Fruit fly (Drosophila melanogaster) whole organism, embryonic: ENCODE results near the gene CG31898.

ENCODE experiments used
- Asciz ChIP-seq: fragments of 200-800 bp; sonication (Bioruptor generic); optimal IDR thresholded peaks from 2 replicates; lab custom pipeline; 2017; ENCODE audit warnings: missing biosample characterization, mild to moderate bottlenecking, missing genetic modification characterization, missing genetic modification reagents
- Atf3 ChIP-seq: fragments of 200-800 bp; sonication (Bioruptor generic); optimal IDR thresholded peaks from 3 replicates; lab custom pipeline; 2016; ENCODE audit warnings: missing biosample characterization, missing genetic modification characterization
- Awh ChIP-seq: fragments of 200-800 bp; sonication (Bioruptor generic); IDR thresholded peaks from 2 replicates; pipeline ENCODE4, ENCODE4 v1.3.6; 2022; ENCODE audit warnings: missing biosample characterization, missing genetic modification characterization
- Bdp1 ChIP-seq: fragments of 200-800 bp; sonication (Bioruptor generic); optimal IDR thresholded peaks from 3 replicates; lab custom pipeline; 2016; ENCODE audit warnings: missing biosample characterization, missing genetic modification characterization
- CG10462 ChIP-seq: fragments of 200-800 bp; sonication (Bioruptor generic); optimal IDR thresholded peaks from 2 replicates; lab custom pipeline; 2016; ENCODE audit warnings: missing biosample characterization, missing genetic modification characterization
- CG11085 ChIP-seq: fragments of 200-800 bp; sonication (Bioruptor generic); IDR thresholded peaks from 2 replicates; pipeline ENCODE4 v1.3.6; 2022; ENCODE audit warnings: missing biosample characterization, missing genetic modification characterization
- CG11504 ChIP-seq: fragments of 200-800 bp; sonication (Bioruptor generic); optimal IDR thresholded peaks from 3 replicates; lab custom pipeline; 2019; ENCODE audit warnings: missing biosample characterization, mild to moderate bottlenecking, missing genetic modification characterization, moderate library complexity
- CG12942 ChIP-seq: fragments of 200-800 bp; sonication (Bioruptor generic); optimal IDR thresholded peaks from 3 replicates; lab custom pipeline; 2016; ENCODE audit warnings: missing biosample characterization, missing genetic modification characterization
- CG16779 ChIP-seq: fragments of 200-800 bp; sonication (Bioruptor generic); IDR thresholded peaks from 2 replicates; pipeline ENCODE4 v1.3.6; 2022; ENCODE audit warnings: missing biosample characterization, missing genetic modification characterization
- CG17612 ChIP-seq: fragments of 200-800 bp; sonication (Bioruptor generic); IDR thresholded peaks from 2 replicates; pipeline ENCODE4 v1.3.6; 2022; ENCODE audit warnings: missing biosample characterization, missing genetic modification characterization
- CG1832 ChIP-seq: fragments of 200-800 bp; sonication (Bioruptor generic); optimal IDR thresholded peaks from 2 replicates; lab custom pipeline; 2017; ENCODE audit warnings: missing biosample characterization, mild to moderate bottlenecking, missing genetic modification characterization, inconsistent platforms
- CG18619 ChIP-seq: fragments of 200-800 bp; sonication (Bioruptor generic); optimal IDR thresholded peaks from 3 replicates; lab custom pipeline; 2017; ENCODE audit warnings: missing biosample characterization, mild to moderate bottlenecking, missing genetic modification characterization
- CG2116 ChIP-seq: fragments of 200-800 bp; sonication (Bioruptor generic); optimal IDR thresholded peaks from 3 replicates; lab custom pipeline; 2018; ENCODE audit warnings: missing biosample characterization, mild to moderate bottlenecking, missing genetic modification characterization
- CG2875 ChIP-seq: fragments of 200-800 bp; sonication (Bioruptor generic); optimal IDR thresholded peaks from 2 replicates; lab custom pipeline; 2017; ENCODE audit warnings: missing biosample characterization, mild to moderate bottlenecking, missing genetic modification characterization, missing genetic modification reagents
- CG3281 ChIP-seq: fragments of 200-800 bp; sonication (Bioruptor generic); optimal IDR thresholded peaks from 3 replicates; lab custom pipeline; 2017; ENCODE audit warnings: missing biosample characterization, mild to moderate bottlenecking, missing genetic modification characterization
- CG34224 ChIP-seq: fragments of 200-800 bp; sonication (Bioruptor generic); IDR thresholded peaks from 3 replicates; pipeline ENCODE4 v1.3.6; 2022; ENCODE audit warnings: missing biosample characterization, missing genetic modification characterization; ENCODE audit not compliant: partially characterized antibody
- CG4282 ChIP-seq: fragments of 200-800 bp; sonication (Bioruptor generic); optimal IDR thresholded peaks from 2 replicates; lab custom pipeline; 2016; ENCODE audit warnings: missing biosample characterization, missing genetic modification characterization
- CG4360 ChIP-seq: fragments of 200-800 bp; sonication (Bioruptor generic); IDR thresholded peaks from 2 replicates; pipeline ENCODE4 v1.3.6; 2022; ENCODE audit warnings: missing biosample characterization, missing genetic modification characterization
- CG4424 ChIP-seq: fragments of 200-800 bp; sonication (Bioruptor generic); optimal IDR thresholded peaks from 3 replicates; lab custom pipeline; 2016; ENCODE audit warnings: missing biosample characterization, missing genetic modification characterization
- CG4820 ChIP-seq: fragments of 200-800 bp; sonication (Bioruptor generic); optimal IDR thresholded peaks from 3 replicates; lab custom pipeline; 2016; ENCODE audit warnings: missing biosample characterization, missing genetic modification characterization
- CG4854 ChIP-seq: fragments of 200-800 bp; sonication (Bioruptor generic); optimal IDR thresholded peaks from 2 replicates; lab custom pipeline; 2016; ENCODE audit warnings: missing biosample characterization, missing genetic modification characterization, inconsistent platforms
- CG6654 ChIP-seq: fragments of 200-800 bp; sonication (Bioruptor generic); optimal IDR thresholded peaks from 2 replicates; lab custom pipeline; 2017; ENCODE audit warnings: missing biosample characterization, mild to moderate bottlenecking, missing genetic modification characterization
- CG7357 ChIP-seq: fragments of 200-800 bp; sonication (Bioruptor generic); IDR thresholded peaks from 3 replicates; pipeline ENCODE4 v1.3.6; 2022; ENCODE audit warnings: missing biosample characterization, missing genetic modification characterization
- Dp ChIP-seq: fragments of 200-800 bp; sonication (Bioruptor generic); optimal IDR thresholded peaks from 2 replicates; lab custom pipeline; 2018; ENCODE audit warnings: missing biosample characterization, mild to moderate bottlenecking, missing genetic modification characterization, moderate library complexity
- Ets65A ChIP-seq: fragments of 200-800 bp; sonication (Bioruptor generic); peaks from one replicate; lab custom pipeline; 2016; ENCODE audit warnings: missing biosample characterization, missing genetic modification characterization
- HmgZ ChIP-seq: fragments of 200-800 bp; sonication (Bioruptor generic); optimal IDR thresholded peaks from 2 replicates; lab custom pipeline; 2018; ENCODE audit warnings: missing biosample characterization, mild to moderate bottlenecking, missing genetic modification characterization
- Hmr ChIP-seq: fragments of 200-800 bp; sonication (Bioruptor generic); optimal IDR thresholded peaks from 3 replicates; lab custom pipeline; 2017; ENCODE audit warnings: mild to moderate bottlenecking, missing biosample characterization, missing genetic modification reagents, missing genetic modification characterization
- Lim3 ChIP-seq: fragments of 200-800 bp; sonication (Bioruptor generic); IDR thresholded peaks from 2 replicates; pipeline ENCODE4 v1.3.6; 2022; ENCODE audit warnings: missing biosample characterization, missing genetic modification characterization
- NC2α ChIP-seq: fragments of 200-800 bp; sonication (Bioruptor generic); optimal IDR thresholded peaks from 2 replicates; lab custom pipeline; 2016; ENCODE audit warnings: missing biosample characterization, missing genetic modification characterization
- NC2β ChIP-seq: fragments of 200-800 bp; sonication (Bioruptor generic); optimal IDR thresholded peaks from 2 replicates; lab custom pipeline; 2016; ENCODE audit warnings: missing biosample characterization, missing genetic modification characterization
- Neu2 ChIP-seq: fragments of 200-800 bp; sonication (Bioruptor generic); optimal IDR thresholded peaks from 3 replicates; lab custom pipeline; 2016; ENCODE audit warnings: missing biosample characterization, missing genetic modification characterization, borderline replicate concordance
- Optix ChIP-seq: fragments of 200-800 bp; sonication (Bioruptor generic); IDR thresholded peaks from 3 replicates; pipeline ENCODE4 v1.3.6; 2022; ENCODE audit warnings: missing biosample characterization, missing genetic modification characterization
- Rfx ChIP-seq: fragments of 200-800 bp; sonication (Bioruptor generic); IDR thresholded peaks from 2 replicates; pipeline ENCODE4 v1.3.6; 2022; ENCODE audit warnings: missing biosample characterization, missing genetic modification characterization
- Scr ChIP-seq: fragments of 200-800 bp; sonication (Bioruptor generic); IDR thresholded peaks from 2 replicates; pipeline ENCODE4 v1.3.6; 2022; ENCODE audit warnings: missing biosample characterization, missing genetic modification characterization; ENCODE audit not compliant: partially characterized antibody
- Stat92E ChIP-seq, 3 experiments: fragments of >200 bp in 2 of 3; fragments of 200-800 bp in 1 of 3; sonication (Bioruptor generic) in 1 of 3; optimal IDR thresholded peaks; 2 replicates each; lab custom pipeline; 2017 to 2019; ENCODE audit warnings: missing biosample characterization in 3 of 3, missing genetic modification characterization in 3 of 3, mild to moderate bottlenecking in 1 of 3, moderate library complexity in 1 of 3
- ab ChIP-seq: fragments of 200-800 bp; sonication (Bioruptor generic); optimal IDR thresholded peaks from 2 replicates; lab custom pipeline; 2016; ENCODE audit warnings: missing biosample characterization, missing genetic modification characterization
- bigmax ChIP-seq: fragments of 200-800 bp; sonication (Bioruptor generic); optimal IDR thresholded peaks from 2 replicates; lab custom pipeline; 2018; ENCODE audit warnings: missing biosample characterization, mild to moderate bottlenecking, missing genetic modification characterization
- cas ChIP-seq: fragments of 200-800 bp; sonication (Bioruptor generic); IDR thresholded peaks from 2 replicates; pipeline ENCODE4 v1.3.6; 2022; ENCODE audit warnings: missing biosample characterization, missing genetic modification characterization
- chm ChIP-seq: fragments of 200-800 bp; sonication (Bioruptor generic); IDR thresholded peaks from 2 replicates; pipeline ENCODE4 v1.3.6; 2022; ENCODE audit warnings: missing biosample characterization, missing genetic modification characterization
- corto ChIP-seq: fragments of 200-800 bp; sonication (Bioruptor generic); optimal IDR thresholded peaks from 2 replicates; lab custom pipeline; 2016; ENCODE audit warnings: missing biosample characterization, mild to moderate bottlenecking, missing genetic modification characterization, moderate library complexity
- crc ChIP-seq: fragments of 200-800 bp; sonication (Bioruptor generic); optimal IDR thresholded peaks from 2 replicates; lab custom pipeline; 2016; ENCODE audit warnings: missing biosample characterization, missing genetic modification characterization
- emc ChIP-seq: fragments of 200-800 bp; sonication (Bioruptor generic); optimal IDR thresholded peaks from 2 replicates; lab custom pipeline; 2016; ENCODE audit warnings: missing biosample characterization, missing genetic modification characterization
- ewg ChIP-seq: fragments of 200-800 bp; sonication (Bioruptor generic); optimal IDR thresholded peaks from 3 replicates; lab custom pipeline; 2017; ENCODE audit warnings: mild to moderate bottlenecking, missing biosample characterization, missing genetic modification reagents, missing genetic modification characterization
- hb ChIP-seq: fragments of 200-800 bp; sonication (Bioruptor generic); IDR thresholded peaks from 3 replicates; pipeline ENCODE4 v1.3.6; 2022; ENCODE audit warnings: missing biosample characterization, missing genetic modification characterization; ENCODE audit not compliant: partially characterized antibody
- lola ChIP-seq, 3 experiments: fragments of >200 bp in 2 of 3; fragments of 200-800 bp in 1 of 3; sonication (Bioruptor generic) in 1 of 3; optimal IDR thresholded peaks; 2 replicates each; lab custom pipeline; 2017 to 2019; ENCODE audit warnings: missing biosample characterization in 3 of 3, missing genetic modification characterization in 3 of 3, mild to moderate bottlenecking in 1 of 3, moderate library complexity in 1 of 3
- mirr ChIP-seq: fragments of 200-800 bp; sonication (Bioruptor generic); optimal IDR thresholded peaks from 3 replicates; lab custom pipeline; 2018; ENCODE audit warnings: missing biosample characterization, mild to moderate bottlenecking, missing genetic modification characterization
- otp ChIP-seq: fragments of 200-800 bp; sonication (Bioruptor generic); IDR thresholded peaks from 3 replicates; pipeline ENCODE4, ENCODE4 v1.3.6; 2022; ENCODE audit warnings: missing biosample characterization, missing genetic modification characterization
- phol ChIP-seq: fragments of 200-800 bp; sonication (Bioruptor generic); optimal IDR thresholded peaks from 3 replicates; lab custom pipeline; 2018; ENCODE audit warnings: missing biosample characterization, mild to moderate bottlenecking, missing genetic modification characterization, moderate library complexity
- sob ChIP-seq: fragments of 200-800 bp; sonication (Bioruptor generic); IDR thresholded peaks from 2 replicates; pipeline ENCODE4 v1.3.6; 2022; ENCODE audit warnings: missing biosample characterization, missing genetic modification characterization
- ssp ChIP-seq: fragments of 200-800 bp; sonication (Bioruptor generic); IDR thresholded peaks from 2 replicates; pipeline ENCODE4 v1.3.6; 2022; ENCODE audit warnings: missing biosample characterization, missing genetic modification characterization
- tin ChIP-seq: fragments of 200-800 bp; sonication (Bioruptor generic); optimal IDR thresholded peaks from 3 replicates; lab custom pipeline; 2016; ENCODE audit warnings: missing biosample characterization, missing genetic modification characterization

CG31898 gene

DNA sequence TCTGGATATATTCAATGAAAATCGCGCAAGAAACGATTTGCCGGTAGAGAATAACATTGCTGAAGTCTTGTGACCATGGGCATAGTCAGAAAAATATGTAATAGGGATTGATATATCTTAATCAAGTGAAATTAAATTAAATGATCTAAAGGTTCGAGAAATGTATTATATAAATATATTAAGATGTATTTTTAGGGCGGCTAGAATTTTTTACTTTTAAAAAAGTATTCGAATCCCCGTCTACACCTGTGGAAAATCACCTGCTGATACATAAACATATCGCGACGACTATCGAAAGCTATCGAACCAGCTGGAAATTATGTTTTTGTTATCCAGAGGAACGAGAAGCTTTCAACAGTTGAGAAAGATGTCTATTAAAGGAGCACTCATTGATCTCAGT, 23.5 kb upstream of the CG31898 start, which contains the start of the genes CG13390 and CG17294 (continued):
- peak; percentile 90 for TF ChIP-seq NC2β (GFP tag; lab: Kevin White, UChicago)
- peak; percentile 98 for TF ChIP-seq Lim3 (GFP tag; lab: Robert Waterston, UW)
- peak; percentile 99 for TF ChIP-seq CG17612 (GFP tag; lab: Robert Waterston, UW)
- peak in 1 of 3 experiments; percentile 98 for TF ChIP-seq Stat92E (GFP tag; optimal IDR thresholded peaks at IDR 0.05; lab: Kevin White, UChicago)
- TF ChIP-seq CG6654: peak; percentile 93
- TF ChIP-seq CG7357 (GFP tag; lab: Robert Waterston, UW): peak; percentile 98
- peak; percentile 99 for TF ChIP-seq mirr (GFP tag; lab: Kevin White, UChicago)
- TF ChIP-seq CG4424 (GFP tag; lab: Kevin White, UChicago): peak; percentile 99
- TF ChIP-seq CG4282 (GFP tag; lab: Kevin White, UChicago): peak; percentile 81
- peak; percentile 96 for TF ChIP-seq ssp (GFP tag; lab: Robert Waterston, UW)
- TF ChIP-seq Rfx: peak; percentile 100
- TF ChIP-seq ab (GFP tag; lab: Kevin White, UChicago): peak; percentile 76
- TF ChIP-seq Atf3 (GFP tag; lab: Kevin White, UChicago): peak; percentile 92
- TF ChIP-seq phol (tag; lab: Kevin White, UChicago): peak; percentile 99
- peak; percentile 100 for TF ChIP-seq HmgZ
- peak; percentile 99 for TF ChIP-seq CG18619
- TF ChIP-seq Ets65A (GFP tag; lab: Kevin White, UChicago): peak; percentile 97
- TF ChIP-seq CG1832 (GFP tag; lab: Kevin White, UChicago): peak; percentile 2
- peak; percentile 99 for TF ChIP-seq CG10462
- peak; percentile 92 for TF ChIP-seq CG34224
- peak; percentile 54 for TF ChIP-seq Dp
- TF ChIP-seq Optix (GFP tag; lab: Robert Waterston, UW): peak; percentile 96
- peak; percentile 98 for TF ChIP-seq CG4820 (GFP tag; lab: Kevin White, UChicago)
- TF ChIP-seq tin: peak; percentile 99
- TF ChIP-seq Scr (GFP tag; lab: Robert Waterston, UW): peak; percentile 79
- TF ChIP-seq Bdp1 (GFP tag; lab: Kevin White, UChicago): peak; percentile 88
- peak; percentile 100 for TF ChIP-seq Awh (GFP tag; lab: Robert Waterston, UW)
- TF ChIP-seq emc (GFP tag; lab: Kevin White, UChicago): peak; percentile 91
- TF ChIP-seq Neu2: peak; percentile 36
- peak; percentile 98 for TF ChIP-seq CG11504 (tag; lab: Kevin White, UChicago)
- TF ChIP-seq NC2α (GFP tag; lab: Kevin White, UChicago): peak; percentile 70
- TF ChIP-seq otp: peak; percentile 99
- TF ChIP-seq cas (GFP tag; lab: Robert Waterston, UW): peak; percentile 99
- peak; percentile 100 for TF ChIP-seq CG11085
- peak; percentile 98 for TF ChIP-seq CG2875 (GFP tag; lab: Kevin White, UChicago)
- peak; percentile 100 for TF ChIP-seq CG3281 (GFP tag; lab: Kevin White, UChicago)
- peak; percentile 99 for TF ChIP-seq chm (GFP tag; lab: Robert Waterston, UW)
- TF ChIP-seq hb (GFP tag; lab: Robert Waterston, UW): peak; percentile 37; the same call in 1 of the 3 replicates
- TF ChIP-seq CG4854: peak; percentile 97
- TF ChIP-seq crc (GFP tag; lab: Kevin White, UChicago): peak; percentile 90
- TF ChIP-seq lola (GFP tag; optimal IDR thresholded peaks at IDR 0.05; lab: Kevin White, UChicago): peak in 1 of 3 experiments; percentile 99
- TF ChIP-seq ewg: peak; percentile 98
- peak; percentile 90 for TF ChIP-seq CG4360 (GFP tag; lab: Robert Waterston, UW)
- TF ChIP-seq CG12942 (GFP tag; lab: Kevin White, UChicago): peak; percentile 99
- peak; percentile 92 for TF ChIP-seq CG2116 (GFP tag; lab: Kevin White, UChicago)
- peak; percentile 99 for TF ChIP-seq Asciz (GFP tag; lab: Kevin White, UChicago)
- TF ChIP-seq Hmr: peak; percentile 100
- peak; percentile 100 for TF ChIP-seq sob (GFP tag; lab: Robert Waterston, UW)
- peak; percentile 99 for TF ChIP-seq corto (GFP tag; lab: Kevin White, UChicago)
- peak; percentile 99 for TF ChIP-seq CG16779 (GFP tag; lab: Robert Waterston, UW)
- TF ChIP-seq bigmax (GFP tag; lab: Kevin White, UChicago): peak; percentile 83
